Fruit fly (Drosophila melanogaster): ENCODE measurements around the gene p.

Gene p

DNA sequence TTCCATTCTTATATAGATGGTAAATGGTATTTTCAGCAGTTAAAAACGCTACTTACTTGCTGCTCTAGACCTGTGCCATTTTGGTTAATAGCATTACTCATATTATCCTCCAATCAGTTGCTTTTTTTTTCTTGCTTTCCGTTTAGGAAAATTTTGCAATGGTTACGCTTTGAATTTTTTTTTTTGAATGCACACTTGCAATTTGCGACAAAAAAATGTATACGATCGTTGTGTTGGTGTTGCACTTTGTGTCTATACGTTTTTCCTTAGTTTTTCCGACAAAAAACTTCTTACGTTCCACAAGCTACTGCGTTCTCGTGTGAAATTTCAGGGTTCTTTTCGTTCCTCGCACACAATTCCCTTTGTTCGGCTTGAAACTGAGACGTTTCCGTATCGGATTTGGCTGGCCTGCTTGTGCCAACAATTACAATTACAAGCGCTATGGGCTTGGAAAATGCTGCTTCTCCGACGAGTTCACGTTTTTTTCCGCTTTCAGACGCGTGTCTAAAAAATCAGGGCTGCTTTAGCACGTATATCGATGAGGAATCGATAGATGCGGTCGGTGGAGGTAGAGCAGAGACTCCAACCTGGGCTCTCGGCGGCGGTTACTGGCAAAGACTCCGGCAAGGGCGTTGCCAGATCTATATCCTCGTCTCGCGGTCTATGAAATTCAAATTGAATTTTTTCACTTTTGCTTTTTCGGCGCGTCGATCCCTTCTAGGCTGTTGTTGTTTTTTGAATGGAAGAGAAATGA, 10.4 kb downstream of the p start (continued):
- TF ChIP-seq Trl (optimal IDR thresholded peaks at IDR 0.05) (no peak), Trl (GFP tag; optimal IDR thresholded peaks at IDR 0.05) (peak; percentile 49), CG10321 (GFP tag; IDR thresholded peaks at IDR 0.05) (peak; percentile 42; the same call in 1 of the 2 replicates), NFAT (GFP tag; IDR thresholded peaks at IDR 0.05) (peak; percentile 92), CG9876 (GFP tag; optimal IDR thresholded peaks at IDR 0.05) (peak; percentile 27), gt (GFP tag; IDR thresholded peaks at IDR 0.05) (no peak), maf-S (GFP tag; optimal IDR thresholded peaks at IDR 0.05) (peak; percentile 40), CG16779 (GFP tag; IDR thresholded peaks at IDR 0.05) (0 out of 2 replicates have a peak, but pooled peaks have one; percentile 57), CG17361 (GFP tag; IDR thresholded peaks at IDR 0.05) (peak; percentile 39; the same call in 1 of the 3 replicates), CG31441 (GFP tag; IDR thresholded peaks at IDR 0.05) (no peak; the same call in 1 of the 2 replicates), ttk (GFP tag; IDR thresholded peaks at IDR 0.05) (0 out of 2 replicates have a peak, but pooled peaks have one; percentile 5), CG11560 (tag; IDR thresholded peaks at IDR 0.05) (peak; percentile 68), CG14014 (GFP tag; IDR thresholded peaks at IDR 0.05) (0 out of 2 replicates have a peak, but pooled peaks have one; percentile 39), Stat92E (GFP tag; optimal IDR thresholded peaks at IDR 0.05) (peak in 1 of 3 experiments; percentile 59), twi (tag; optimal IDR thresholded peaks at IDR 0.05) (peak; percentile 38), PHDP (tag; optimal IDR thresholded peaks at IDR 0.05) (peak; percentile 20), jumu (GFP tag; optimal IDR thresholded peaks at IDR 0.05) (peak; percentile 81), btn (GFP tag; optimal IDR thresholded peaks at IDR 0.05) (no peak), slou (GFP tag; optimal IDR thresholded peaks at IDR 0.05) (peak; percentile 46), CG34422 (GFP tag; IDR thresholded peaks at IDR 0.05) (peak; percentile 55; the same call in 1 of the 3 replicates), dysf (GFP tag; IDR thresholded peaks at IDR 0.05) (peak; percentile 51; the same call in 2 of the 3 replicates), pum (GFP tag; optimal IDR thresholded peaks at IDR 0.05) (no peak), corto (GFP tag; optimal IDR thresholded peaks at IDR 0.05) (no peak), CG42726 (GFP tag; IDR thresholded peaks at IDR 0.05; ENCODE audit: partially characterized antibody) (peak; percentile 95), pita (GFP tag; optimal IDR thresholded peaks at IDR 0.05) (peak; percentile 88), CG34224 (GFP tag; IDR thresholded peaks at IDR 0.05; ENCODE audit: partially characterized antibody) (peak; percentile 81), CG9932 (GFP tag; IDR thresholded peaks at IDR 0.05) (peak; percentile 66), sna (GFP tag; IDR thresholded peaks at IDR 0.05; ENCODE audit: partially characterized antibody) (peak; percentile 81), ems (GFP tag; optimal IDR thresholded peaks at IDR 0.05) (peak; percentile 53), odd (GFP tag; optimal IDR thresholded peaks at IDR 0.05) (peak; percentile 21), CG10366 (GFP tag; IDR thresholded peaks at IDR 0.05) (no peak), Hsf (GFP tag; optimal IDR thresholded peaks at IDR 0.05) (peak; percentile 39), dimm (GFP tag; IDR thresholded peaks at IDR 0.05) (no peak), zen2 (GFP tag; IDR thresholded peaks at IDR 0.05; ENCODE audit: partially characterized antibody) (peak; percentile 68; the same call in 2 of the 3 replicates), Nf-YC (tag; optimal IDR thresholded peaks at IDR 0.05) (peak; percentile 54), sens (GFP tag) (peak; percentile 93), CG7839 (tag; optimal IDR thresholded peaks at IDR 0.05) (peak; percentile 32), MBD-R2 (GFP tag; IDR thresholded peaks at IDR 0.05) (peak; percentile 78), pnt (GFP tag; optimal IDR thresholded peaks at IDR 0.05) (no peak), cad (GFP tag; optimal IDR thresholded peaks at IDR 0.05) (no peak), CG30403 (GFP tag; optimal IDR thresholded peaks at IDR 0.05) (peak; percentile 18), CG9437 (GFP tag; optimal IDR thresholded peaks at IDR 0.05) (peak; percentile 89), sug (tag; optimal IDR thresholded peaks at IDR 0.05) (peak; percentile 64), D19A (tag; optimal IDR thresholded peaks at IDR 0.05) (no peak), jigr1 (GFP tag; IDR thresholded peaks at IDR 0.05) (no peak), chn (GFP tag; optimal IDR thresholded peaks at IDR 0.05) (no peak), CG14441 (GFP tag; IDR thresholded peaks at IDR 0.05) (no peak), vvl (GFP tag; IDR thresholded peaks at IDR 0.05) (peak; percentile 71), oc (tag; optimal IDR thresholded peaks at IDR 0.05) (no peak), CG14050 (GFP tag; IDR thresholded peaks at IDR 0.05) (no peak)

Measured in whole organism, embryonic.